Fruit fly (Drosophila melanogaster) whole organism, embryonic: ENCODE results near the gene Vlet.
A peak's percentile ranks its signal among the peaks of the same experiment; 100 is the strongest.

Experiments
- Aef1 ChIP-seq: fragments of 200-800 bp; sonication (Bioruptor generic); IDR thresholded peaks from 3 replicates; pipeline ENCODE4 v1.3.6; 2022; ENCODE audit warnings: missing biosample characterization, missing genetic modification characterization
- Awh ChIP-seq: fragments of 200-800 bp; sonication (Bioruptor generic); IDR thresholded peaks from 2 replicates; pipeline ENCODE4, ENCODE4 v1.3.6; 2022; ENCODE audit warnings: missing biosample characterization, missing genetic modification characterization
- B-H1 ChIP-seq: fragments of 200-800 bp; sonication (Bioruptor generic); IDR thresholded peaks from 3 replicates; pipeline ENCODE4 v1.3.6; 2022; ENCODE audit warnings: missing biosample characterization, missing genetic modification characterization
- Bteb2 ChIP-seq: fragments of 200-800 bp; sonication (Bioruptor generic); optimal IDR thresholded peaks from 2 replicates; lab custom pipeline; 2016; ENCODE audit warnings: missing biosample characterization, missing genetic modification characterization
- CG10267 ChIP-seq: fragments of 200-800 bp; sonication (Bioruptor generic); optimal IDR thresholded peaks from 2 replicates; lab custom pipeline; 2018; ENCODE audit warnings: missing biosample characterization, mild to moderate bottlenecking, missing genetic modification characterization, moderate library complexity
- CG10321 ChIP-seq: fragments of 200-800 bp; sonication (Bioruptor generic); IDR thresholded peaks from 2 replicates; pipeline ENCODE4 v1.3.6; 2022; ENCODE audit warnings: missing biosample characterization, missing genetic modification characterization
- CG10366 ChIP-seq: fragments of 200-800 bp; sonication (Bioruptor generic); IDR thresholded peaks from 2 replicates; pipeline ENCODE4 v1.3.6; 2022; ENCODE audit warnings: missing biosample characterization, missing genetic modification characterization
- CG10959 ChIP-seq: fragments of 200-800 bp; sonication (Bioruptor generic); IDR thresholded peaks from 2 replicates; pipeline ENCODE4 v1.3.6; 2022; ENCODE audit warnings: missing biosample characterization, missing genetic modification characterization
- CG11247 ChIP-seq: fragments of 200-800 bp; sonication (Bioruptor generic); IDR thresholded peaks from 2 replicates; pipeline ENCODE4 v1.3.6; 2022; ENCODE audit warnings: missing biosample characterization, missing genetic modification characterization
- CG13296 ChIP-seq: fragments of 200-800 bp; sonication (Bioruptor generic); optimal IDR thresholded peaks from 3 replicates; lab custom pipeline; 2018; ENCODE audit warnings: missing biosample characterization, mild to moderate bottlenecking, missing genetic modification characterization
- CG14014 ChIP-seq: fragments of 200-800 bp; sonication (Bioruptor generic); IDR thresholded peaks from 2 replicates; pipeline ENCODE4 v1.3.6; 2022; ENCODE audit warnings: missing biosample characterization, missing genetic modification characterization
- CG14710 ChIP-seq: fragments of 200-800 bp; sonication (Bioruptor generic); optimal IDR thresholded peaks from 3 replicates; lab custom pipeline; 2019; ENCODE audit warnings: missing biosample characterization, mild to moderate bottlenecking, missing genetic modification characterization, moderate library complexity
- CG15696 ChIP-seq: fragments of 200-800 bp; sonication (Bioruptor generic); optimal IDR thresholded peaks from 2 replicates; lab custom pipeline; 2019; ENCODE audit warnings: missing biosample characterization, mild to moderate bottlenecking, missing genetic modification characterization, moderate library complexity
- CG1647 ChIP-seq: fragments of 200-800 bp; sonication (Bioruptor generic); optimal IDR thresholded peaks from 3 replicates; lab custom pipeline; 2016; ENCODE audit warnings: missing biosample characterization, missing genetic modification characterization
- CG17361 ChIP-seq: fragments of 200-800 bp; sonication (Bioruptor generic); IDR thresholded peaks from 3 replicates; pipeline ENCODE4 v1.3.6; 2022; ENCODE audit warnings: missing biosample characterization, missing genetic modification characterization
- CG2116 ChIP-seq: fragments of 200-800 bp; sonication (Bioruptor generic); optimal IDR thresholded peaks from 3 replicates; lab custom pipeline; 2018; ENCODE audit warnings: missing biosample characterization, mild to moderate bottlenecking, missing genetic modification characterization
- CG32532 ChIP-seq: fragments of 200-800 bp; sonication (Bioruptor generic); IDR thresholded peaks from 2 replicates; pipeline ENCODE4 v1.3.6; 2022; ENCODE audit warnings: missing biosample characterization, missing genetic modification characterization
- CG34422 ChIP-seq: fragments of 200-800 bp; sonication (Bioruptor generic); IDR thresholded peaks from 3 replicates; pipeline ENCODE4 v1.3.6; 2022; ENCODE audit warnings: missing biosample characterization, missing genetic modification characterization
- CG4707 ChIP-seq: fragments of 200-800 bp; sonication (Bioruptor generic); optimal IDR thresholded peaks from 2 replicates; lab custom pipeline; 2018; ENCODE audit warnings: missing biosample characterization, mild to moderate bottlenecking, missing genetic modification characterization, moderate library complexity
- CG6813 ChIP-seq: fragments of 200-800 bp; sonication (Bioruptor generic); optimal IDR thresholded peaks from 2 replicates; lab custom pipeline; 2017; ENCODE audit warnings: missing biosample characterization, missing genetic modification characterization, mild to moderate bottlenecking, moderate library complexity, missing genetic modification reagents
- CrebB ChIP-seq: fragments of 200-800 bp; sonication (Bioruptor generic); optimal IDR thresholded peaks from 3 replicates; lab custom pipeline; 2018; ENCODE audit warnings: missing biosample characterization, mild to moderate bottlenecking, missing genetic modification characterization
- D19A ChIP-seq: fragments of 200-800 bp; optimal IDR thresholded peaks from 3 replicates; lab custom pipeline; 2019; ENCODE audit warnings: missing biosample characterization, mild to moderate bottlenecking, missing genetic modification characterization, moderate library complexity
- D19B ChIP-seq: fragments of 200-800 bp; sonication (Bioruptor generic); optimal IDR thresholded peaks from 2 replicates; lab custom pipeline; 2017; ENCODE audit warnings: missing biosample characterization, mild to moderate bottlenecking, missing genetic modification characterization
- Dll ChIP-seq: fragments of 200-800 bp; sonication (Bioruptor generic); IDR thresholded peaks from 4 replicates; pipeline ENCODE4 v1.3.6; 2022; ENCODE audit warnings: missing biosample characterization, missing genetic modification characterization; ENCODE audit not compliant: partially characterized antibody
- ERR ChIP-seq: fragments of 200-800 bp; sonication (Bioruptor generic); optimal IDR thresholded peaks from 2 replicates; lab custom pipeline; 2016; ENCODE audit warnings: missing biosample characterization, missing genetic modification characterization
- Fer3 ChIP-seq: fragments of 200-800 bp; sonication (Bioruptor generic); optimal IDR thresholded peaks from 2 replicates; lab custom pipeline; 2018; ENCODE audit warnings: missing biosample characterization, mild to moderate bottlenecking, missing genetic modification characterization, moderate library complexity
- GATAe ChIP-seq: fragments of 200-800 bp; sonication (Bioruptor generic); conservative IDR thresholded peaks from 2 replicates; pipeline ENCODE4 v1.3.6; 2022; ENCODE audit warnings: missing biosample characterization, missing genetic modification characterization
- Gsc ChIP-seq: fragments of 200-800 bp; sonication (Bioruptor generic); IDR thresholded peaks from 2 replicates; pipeline ENCODE4 v1.3.6; 2022; ENCODE audit warnings: missing biosample characterization, missing genetic modification characterization
- HLH3B ChIP-seq: fragments of 200-800 bp; sonication (Bioruptor generic); IDR thresholded peaks from 2 replicates; pipeline ENCODE4 v1.3.6; 2022; ENCODE audit warnings: missing biosample characterization, missing genetic modification characterization
- MESR4 ChIP-seq: fragments of 200-800 bp; sonication (Bioruptor generic); optimal IDR thresholded peaks from 2 replicates; lab custom pipeline; 2018; ENCODE audit warnings: missing biosample characterization, mild to moderate bottlenecking, missing genetic modification characterization, moderate library complexity
- Mrtf ChIP-seq: fragments of 200-800 bp; sonication (Bioruptor generic); IDR thresholded peaks from 3 replicates; pipeline ENCODE4 v1.3.6; 2022; ENCODE audit warnings: missing biosample characterization, missing genetic modification characterization
- Pdp1 ChIP-seq, 2 experiments: fragments of 200-800 bp; sonication (Bioruptor generic); optimal IDR thresholded peaks; 3 replicates each; lab custom pipeline; 2016; ENCODE audit warnings: missing biosample characterization in 2 of 2, missing genetic modification characterization in 2 of 2, mild to moderate bottlenecking in 1 of 2, moderate library complexity in 1 of 2
- Sin3A ChIP-seq: fragments of >200 bp; optimal IDR thresholded peaks from 2 replicates; lab custom pipeline; 2018
- Xbp1 ChIP-seq: fragments of 200-800 bp; sonication (Bioruptor generic); optimal IDR thresholded peaks from 3 replicates; lab custom pipeline; 2016; ENCODE audit warnings: missing biosample characterization, mild to moderate bottlenecking, missing genetic modification characterization
- ara ChIP-seq: fragments of 200-800 bp; sonication (Bioruptor generic); IDR thresholded peaks from 2 replicates; pipeline ENCODE4 v1.3.6; 2022; ENCODE audit warnings: missing biosample characterization, missing genetic modification characterization
- cas ChIP-seq: fragments of 200-800 bp; sonication (Bioruptor generic); IDR thresholded peaks from 2 replicates; pipeline ENCODE4 v1.3.6; 2022; ENCODE audit warnings: missing biosample characterization, missing genetic modification characterization
- chif ChIP-seq, 2 experiments: fragments of 200-800 bp; sonication (Bioruptor generic); optimal IDR thresholded peaks; 3 replicates each; lab custom pipeline; 2016; ENCODE audit warnings: missing biosample characterization in 2 of 2, missing genetic modification characterization in 2 of 2
- chm ChIP-seq: fragments of 200-800 bp; sonication (Bioruptor generic); IDR thresholded peaks from 2 replicates; pipeline ENCODE4 v1.3.6; 2022; ENCODE audit warnings: missing biosample characterization, missing genetic modification characterization
- corto ChIP-seq: fragments of 200-800 bp; sonication (Bioruptor generic); optimal IDR thresholded peaks from 2 replicates; lab custom pipeline; 2016; ENCODE audit warnings: missing biosample characterization, mild to moderate bottlenecking, missing genetic modification characterization, moderate library complexity
- dati ChIP-seq: fragments of 200-800 bp; sonication (Bioruptor generic); IDR thresholded peaks from 2 replicates; pipeline ENCODE4 v1.3.6; 2022; ENCODE audit warnings: missing biosample characterization, missing genetic modification characterization
- esg ChIP-seq: fragments of 200-800 bp; sonication (Bioruptor generic); conservative IDR thresholded peaks from 2 replicates; pipeline ENCODE4 v1.3.6; 2022; ENCODE audit warnings: missing biosample characterization, missing genetic modification characterization
- ham ChIP-seq: fragments of 200-800 bp; sonication (Bioruptor generic); IDR thresholded peaks from 2 replicates; pipeline ENCODE4 v1.3.6; 2022; ENCODE audit warnings: missing biosample characterization, missing genetic modification characterization
- hbn ChIP-seq: fragments of 200-800 bp; sonication (Bioruptor generic); IDR thresholded peaks from 2 replicates; pipeline ENCODE4 v1.3.6; 2022; ENCODE audit warnings: missing biosample characterization, missing genetic modification characterization; ENCODE audit not compliant: partially characterized antibody
- jing ChIP-seq: fragments of 200-800 bp; sonication (Bioruptor generic); optimal IDR thresholded peaks from 2 replicates; lab custom pipeline; 2018; ENCODE audit warnings: missing biosample characterization, mild to moderate bottlenecking, missing genetic modification characterization
- lilli ChIP-seq: fragments of 200-800 bp; sonication (Bioruptor generic); optimal IDR thresholded peaks from 3 replicates; lab custom pipeline; 2016; ENCODE audit warnings: missing biosample characterization, missing genetic modification characterization
- p53 ChIP-seq: fragments of 200-800 bp; sonication (Bioruptor generic); optimal IDR thresholded peaks from 2 replicates; lab custom pipeline; 2016; ENCODE audit warnings: missing biosample characterization, missing genetic modification characterization
- slp2 ChIP-seq: fragments of 200-800 bp; sonication (Bioruptor generic); optimal IDR thresholded peaks from 2 replicates; lab custom pipeline; 2016; ENCODE audit warnings: missing biosample characterization, missing genetic modification characterization
- sob ChIP-seq: fragments of 200-800 bp; sonication (Bioruptor generic); IDR thresholded peaks from 2 replicates; pipeline ENCODE4 v1.3.6; 2022; ENCODE audit warnings: missing biosample characterization, missing genetic modification characterization
- trem ChIP-seq: fragments of 200-800 bp; optimal IDR thresholded peaks from 3 replicates; lab custom pipeline; 2019; ENCODE audit warnings: missing biosample characterization, mild to moderate bottlenecking, missing genetic modification characterization, moderate library complexity
- vfl ChIP-seq: fragments of 200-800 bp; sonication (Bioruptor generic); optimal IDR thresholded peaks from 2 replicates; lab custom pipeline; 2016; ENCODE audit warnings: missing biosample characterization, missing genetic modification characterization
- vnd ChIP-seq: fragments of 200-800 bp; sonication (Bioruptor generic); IDR thresholded peaks from 3 replicates; pipeline ENCODE4 v1.3.6; 2022; ENCODE audit warnings: missing biosample characterization, missing genetic modification characterization; ENCODE audit not compliant: partially characterized antibody

Vlet gene

dm6 chrX:11628986-11629571 lies 49.3 kb downstream of the Vlet start (continued):
- TF ChIP-seq CG1647 (GFP tag; lab: Kevin White, UChicago) (peak; percentile 29), trem (tag; lab: Kevin White, UChicago) (no peak), corto (GFP tag; lab: Kevin White, UChicago) (no peak), ara (peak; percentile 45), Pdp1 (GFP tag; optimal IDR thresholded peaks at IDR 0.05; lab: Kevin White, UChicago) (peak; percentile 20 to 47), cas (GFP tag; lab: Robert Waterston, UW) (no peak), Bteb2 (GFP tag; lab: Kevin White, UChicago) (no peak), Fer3 (tag; lab: Kevin White, UChicago) (no peak), Mrtf (peak; percentile 26; the same call in 1 of the 3 replicates), HLH3B (GFP tag; lab: Robert Waterston, UW) (peak; percentile 59), Xbp1 (GFP tag; lab: Kevin White, UChicago) (peak; percentile 61), MESR4 (GFP tag; lab: Kevin White, UChicago) (no peak), CG13296 (GFP tag; lab: Kevin White, UChicago) (no peak), vnd (no peak), esg (GFP tag; lab: Robert Waterston, UW) (peak; percentile 40), GATAe (GFP tag; lab: Robert Waterston, UW) (no peak), Awh (GFP tag; lab: Robert Waterston, UW) (peak; percentile 71), CG32532 (peak; percentile 34; the same call in 1 of the 2 replicates), hbn (GFP tag; lab: Robert Waterston, UW) (no peak), CG6813 (GFP tag; lab: Kevin White, UChicago) (peak; percentile 57), CG14710 (tag; lab: Kevin White, UChicago) (peak; percentile 69), CG14014 (no peak), slp2 (peak; percentile 59), Aef1 (GFP tag; lab: Robert Waterston, UW) (no peak), CG15696 (peak; percentile 39), chif (GFP tag; optimal IDR thresholded peaks at IDR 0.05; lab: Kevin White, UChicago) (peak in 1 of 2 experiments; percentile 62), ERR (GFP tag; lab: Kevin White, UChicago) (no peak), sob (peak; percentile 57; the same call in 1 of the 2 replicates), B-H1 (GFP tag; lab: Robert Waterston, UW) (peak; percentile 23; the same call in 2 of the 3 replicates), vfl (GFP tag; lab: Kevin White, UChicago) (no peak), CG10366 (GFP tag; lab: Robert Waterston, UW) (peak; percentile 19; the same call in 1 of the 2 replicates), Dll (GFP tag; lab: Robert Waterston, UW) (no peak), ham (no peak), D19A (tag; lab: Kevin White, UChicago) (peak; percentile 34), lilli (GFP tag; lab: Kevin White, UChicago) (peak; percentile 44), Gsc (GFP tag; lab: Robert Waterston, UW) (no peak), CG34422 (GFP tag; lab: Robert Waterston, UW) (peak; percentile 37; the same call in 1 of the 3 replicates), chm (GFP tag; lab: Robert Waterston, UW) (peak; percentile 79), Sin3A (lab: Kevin White, UChicago) (no peak), p53 (GFP tag; lab: Kevin White, UChicago) (no peak), CG10959 (peak; percentile 80), D19B (GFP tag; lab: Kevin White, UChicago) (no peak), CrebB (tag; lab: Kevin White, UChicago) (no peak), CG4707 (GFP tag; lab: Kevin White, UChicago) (peak; percentile 4), CG11247 (GFP tag; lab: Robert Waterston, UW) (peak; percentile 32; the same call in 1 of the 2 replicates), CG17361 (GFP tag; lab: Robert Waterston, UW) (peak; percentile 70), dati (GFP tag; lab: Robert Waterston, UW) (0 out of 2 replicates have a peak, but pooled peaks have one; percentile 26), CG10267 (tag; lab: Kevin White, UChicago) (peak; percentile 66), CG10321 (GFP tag; lab: Robert Waterston, UW) (no peak), CG2116 (GFP tag; lab: Kevin White, UChicago) (no peak), jing (GFP tag; lab: Kevin White, UChicago) (no peak)
